Fruit fly (Drosophila melanogaster) whole organism, adult: ENCODE data around the gene CG5274.

Experiments
- CG11617 ChIP-seq: fragments of 200-800 bp; sonication (Bioruptor generic); optimal IDR thresholded peaks from 2 replicates; lab custom pipeline; 2017; ENCODE audit warnings: mild to moderate bottlenecking, missing biosample characterization, missing genetic modification reagents, missing genetic modification characterization
- CG14711 ChIP-seq: fragments of 200-800 bp; sonication (Bioruptor generic); optimal IDR thresholded peaks from 2 replicates; lab custom pipeline; 2018; ENCODE audit warnings: missing biosample characterization, mild to moderate bottlenecking, missing genetic modification characterization, moderate library complexity
- CG7045 ChIP-seq: fragments of 200-800 bp; sonication (Bioruptor generic); optimal IDR thresholded peaks from 2 replicates; lab custom pipeline; 2017; ENCODE audit warnings: missing biosample characterization, mild to moderate bottlenecking, missing genetic modification characterization
- CG7101 ChIP-seq: fragments of 200-800 bp; sonication (Bioruptor generic); optimal IDR thresholded peaks from 2 replicates; lab custom pipeline; 2018; ENCODE audit warnings: missing biosample characterization, mild to moderate bottlenecking, missing genetic modification characterization, moderate library complexity
- cnc ChIP-seq, 2 experiments: fragments of >200 bp; optimal IDR thresholded peaks; 2 replicates each; lab custom pipeline; 2017
- kay ChIP-seq: fragments of 200-800 bp; sonication (Bioruptor generic); peaks from one replicate; lab custom pipeline; 2016; ENCODE audit warnings: missing biosample characterization, missing genetic modification characterization, borderline replicate concordance
- ovo ChIP-seq: fragments of 200-800 bp; sonication (Bioruptor generic); optimal IDR thresholded peaks from 2 replicates; lab custom pipeline; 2016; ENCODE audit warnings: missing biosample characterization, missing genetic modification characterization
- pad ChIP-seq: fragments of 200-800 bp; sonication (Bioruptor generic); optimal IDR thresholded peaks from 3 replicates; lab custom pipeline; 2017; ENCODE audit warnings: missing biosample characterization, missing genetic modification characterization, mild to moderate bottlenecking, moderate library complexity, missing genetic modification reagents
- toe ChIP-seq: fragments of 200-800 bp; sonication (Bioruptor generic); optimal IDR thresholded peaks from 2 replicates; lab custom pipeline; 2016; ENCODE audit warnings: missing biosample characterization, missing genetic modification characterization

dm6 chr3L:20470991-20471498 is 43.6 kb upstream of the CG5274 start:
- TF ChIP-seq CG14711 (tag; lab: Kevin White, UChicago) (no peak), CG7101 (tag; lab: Kevin White, UChicago) (no peak), pad (no peak), kay (peak; percentile 96), cnc (optimal IDR thresholded peaks at IDR 0.05; lab: Kevin White, UChicago) (no peak), CG7045 (peak; percentile 55), toe (GFP tag; lab: Kevin White, UChicago) (no peak), CG11617 (peak; percentile 6), ovo (GFP tag; lab: Kevin White, UChicago) (no peak)
